Worm (Caenorhabditis elegans) whole organism, L4/young adult: ENCODE measurements around the gene C31E10.11.

ENCODE experiments used
- dao-5 ChIP-seq: sonication (generic microtip); optimal IDR thresholded peaks from 2 replicates; lab custom pipeline; 2016; ENCODE audit warnings: missing genotype, missing genetic modification characterization, moderate library complexity, missing compliant biosample characterization
- him-1 ChIP-seq: sonication (generic microtip); optimal IDR thresholded peaks from 2 replicates; lab custom pipeline; 2016; ENCODE audit warnings: missing genotype, missing genetic modification reagents, missing genetic modification characterization, missing compliant biosample characterization

ce11 chrX:14024400-14024953 is 33.9 kb upstream of the C31E10.11 start:
- no peak for TF ChIP-seq him-1 (tag; lab: Kevin White, UChicago)
- no peak for TF ChIP-seq dao-5 (tag; lab: Kevin White, UChicago)
